Worm (Caenorhabditis elegans) whole organism, late embryonic: ENCODE data around the gene ttm-1.
A peak's percentile ranks its signal among the peaks of the same experiment; 100 is the strongest.

Source experiments
- C08G9.2 ChIP-seq: sonication (generic microtip); optimal IDR thresholded peaks from 2 replicates; lab custom pipeline; 2016; ENCODE audit warnings: mild to moderate bottlenecking, missing genetic modification characterization, moderate library complexity, missing compliant biosample characterization
- C38D4.7 ChIP-seq: fragments of 200-800 bp; sonication (Bioruptor generic); optimal IDR thresholded peaks from 2 replicates; lab custom pipeline; 2018; ENCODE audit warnings: mild to moderate bottlenecking, missing genetic modification characterization, moderate library complexity, missing compliant biosample characterization
- K02D7.2 ChIP-seq: sonication (generic microtip); optimal IDR thresholded peaks from 2 replicates; lab custom pipeline; 2017; ENCODE audit warnings: mild to moderate bottlenecking, missing genetic modification characterization, missing compliant biosample characterization
- K09A11.1 ChIP-seq: sonication (generic microtip); optimal IDR thresholded peaks from 2 replicates; lab custom pipeline; 2017; ENCODE audit warnings: antibody characterized with exemption, mild to moderate bottlenecking, missing genetic modification characterization, missing compliant biosample characterization; ENCODE audit not compliant: insufficient read depth
- ahr-1 ChIP-seq: sonication (generic microtip); optimal IDR thresholded peaks from 2 replicates; lab custom pipeline; 2016; ENCODE audit warnings: missing genetic modification characterization, missing compliant biosample characterization
- ama-1 ChIP-seq: fragments of 150-350 bp; optimal IDR thresholded peaks from 2 replicates; lab custom pipeline; 2014
- ceh-14 ChIP-seq: sonication (generic microtip); optimal IDR thresholded peaks from 2 replicates; lab custom pipeline; 2016; ENCODE audit warnings: missing genotype, missing genetic modification characterization, missing compliant biosample characterization
- ceh-18 ChIP-seq: sonication (generic microtip); optimal IDR thresholded peaks from 2 replicates; lab custom pipeline; 2016; ENCODE audit warnings: missing genetic modification characterization, missing compliant biosample characterization
- ceh-22 ChIP-seq: sonication (generic microtip); optimal IDR thresholded peaks from 2 replicates; lab custom pipeline; 2017; ENCODE audit warnings: missing biosample characterization, missing genetic modification characterization
- ceh-24 ChIP-seq: sonication (generic microtip); optimal IDR thresholded peaks from 2 replicates; lab custom pipeline; 2016; ENCODE audit warnings: mild to moderate bottlenecking, missing genetic modification characterization, missing compliant biosample characterization
- ceh-30 ChIP-seq: fragments of 150-350 bp; optimal IDR thresholded peaks from 2 replicates; lab custom pipeline; 2014; ENCODE audit warnings: missing biosample characterization, missing genetic modification characterization
- ceh-48 ChIP-seq: sonication (generic microtip); optimal IDR thresholded peaks from 2 replicates; lab custom pipeline; 2016; ENCODE audit warnings: missing genetic modification characterization, inconsistent platforms, missing compliant biosample characterization
- ceh-9 ChIP-seq: sonication (generic microtip); optimal IDR thresholded peaks from 2 replicates; lab custom pipeline; 2016; ENCODE audit warnings: mild to moderate bottlenecking, missing genetic modification characterization, inconsistent platforms, missing compliant biosample characterization
- dmd-4 ChIP-seq: sonication (generic microtip); optimal IDR thresholded peaks from 2 replicates; lab custom pipeline; 2016; ENCODE audit warnings: borderline replicate concordance, missing genetic modification characterization, missing compliant biosample characterization
- eyg-1 ChIP-seq: sonication (generic microtip); optimal IDR thresholded peaks from 2 replicates; lab custom pipeline; 2016; ENCODE audit warnings: missing genotype, missing genetic modification characterization, missing compliant biosample characterization
- fkh-10 ChIP-seq: fragments of 150-350 bp; optimal IDR thresholded peaks from 2 replicates; lab custom pipeline; 2014; ENCODE audit warnings: missing biosample characterization, missing genetic modification reagents, missing genetic modification characterization
- gmeb-2 ChIP-seq: sonication (generic microtip); optimal IDR thresholded peaks from 2 replicates; lab custom pipeline; 2016; ENCODE audit warnings: missing genetic modification characterization, inconsistent platforms, missing compliant biosample characterization
- hlh-13 ChIP-seq: fragments of 200-800 bp; sonication (Bioruptor generic); optimal IDR thresholded peaks from 2 replicates; lab custom pipeline; 2018; ENCODE audit warnings: mild to moderate bottlenecking, missing genetic modification characterization, missing compliant biosample characterization
- hlh-15 ChIP-seq: sonication (generic microtip); optimal IDR thresholded peaks from 2 replicates; lab custom pipeline; 2016; ENCODE audit warnings: missing genetic modification characterization, missing compliant biosample characterization
- hlh-30 ChIP-seq: sonication (generic microtip); optimal IDR thresholded peaks from 2 replicates; lab custom pipeline; 2017; ENCODE audit warnings: antibody characterized with exemption, missing genetic modification characterization, missing compliant biosample characterization; ENCODE audit not compliant: insufficient read depth
- hlh-6 ChIP-seq: sonication (generic microtip); optimal IDR thresholded peaks from 2 replicates; lab custom pipeline; 2016; ENCODE audit warnings: missing genotype, missing genetic modification characterization, missing compliant biosample characterization
- lin-11 ChIP-seq: fragments of 200-800 bp; sonication (Bioruptor generic); optimal IDR thresholded peaks from 2 replicates; lab custom pipeline; 2018; ENCODE audit warnings: mild to moderate bottlenecking, missing genetic modification characterization, missing compliant biosample characterization
- madf-2 ChIP-seq: sonication (generic microtip); optimal IDR thresholded peaks from 2 replicates; lab custom pipeline; 2017; ENCODE audit warnings: missing genetic modification characterization, missing compliant biosample characterization
- mec-3 ChIP-seq: sonication (generic microtip); optimal IDR thresholded peaks from 2 replicates; lab custom pipeline; 2016; ENCODE audit warnings: borderline replicate concordance, missing genetic modification characterization, missing compliant biosample characterization
- nhr-232 ChIP-seq: sonication (generic microtip); optimal IDR thresholded peaks from 2 replicates; lab custom pipeline; 2016; ENCODE audit warnings: missing genetic modification characterization, missing compliant biosample characterization
- npax-4 ChIP-seq: sonication (generic microtip); optimal IDR thresholded peaks from 2 replicates; lab custom pipeline; 2016; ENCODE audit warnings: missing genetic modification characterization, missing compliant biosample characterization
- odd-2 ChIP-seq: sonication (generic microtip); optimal IDR thresholded peaks from 2 replicates; lab custom pipeline; 2017; ENCODE audit warnings: antibody characterized with exemption, mild to moderate bottlenecking, missing genetic modification characterization, missing compliant biosample characterization
- pat-9 ChIP-seq: fragments of 200-800 bp; sonication (Bioruptor generic); optimal IDR thresholded peaks from 2 replicates; lab custom pipeline; 2018; ENCODE audit warnings: mild to moderate bottlenecking, missing genetic modification characterization, moderate library complexity, missing compliant biosample characterization
- pax-1 ChIP-seq: fragments of 150-350 bp; optimal IDR thresholded peaks from 2 replicates; lab custom pipeline; 2014; ENCODE audit warnings: missing biosample characterization, missing genetic modification characterization
- pha-2 ChIP-seq: sonication (generic microtip); optimal IDR thresholded peaks from 2 replicates; lab custom pipeline; 2017; ENCODE audit warnings: mild to moderate bottlenecking, missing genetic modification characterization, missing compliant biosample characterization
- pqm-1 ChIP-seq: sonication (generic microtip); optimal IDR thresholded peaks from 2 replicates; lab custom pipeline; 2016; ENCODE audit warnings: missing genetic modification characterization, missing compliant biosample characterization
- pros-1 ChIP-seq: fragments of 150-350 bp; optimal IDR thresholded peaks from 2 replicates; lab custom pipeline; 2014; ENCODE audit warnings: missing biosample characterization, missing genetic modification reagents, missing genetic modification characterization
- rnt-1 ChIP-seq: sonication (generic microtip); optimal IDR thresholded peaks from 2 replicates; lab custom pipeline; 2016; ENCODE audit warnings: missing genetic modification characterization, missing compliant biosample characterization
- sdc-2 ChIP-seq: sonication (generic microtip); optimal IDR thresholded peaks from 2 replicates; lab custom pipeline; 2016; ENCODE audit warnings: missing genotype, missing genetic modification characterization, missing compliant biosample characterization
- sox-2 ChIP-seq: fragments of 200-800 bp; sonication (Bioruptor generic); IDR thresholded peaks from 2 replicates; pipeline ENCODE4 v1.3.6; 2022; ENCODE audit warnings: missing genetic modification reagents, missing genetic modification characterization, missing compliant biosample characterization
- sox-4 ChIP-seq: sonication (generic microtip); optimal IDR thresholded peaks from 2 replicates; lab custom pipeline; 2017; ENCODE audit warnings: mild to moderate bottlenecking, missing genetic modification characterization, inconsistent platforms, missing compliant biosample characterization
- syd-9 ChIP-seq: sonication (generic microtip); optimal IDR thresholded peaks from 2 replicates; lab custom pipeline; 2016; ENCODE audit warnings: mild to moderate bottlenecking, missing genetic modification characterization, moderate library complexity, missing compliant biosample characterization
- ttx-3 ChIP-seq: sonication (generic microtip); optimal IDR thresholded peaks from 2 replicates; lab custom pipeline; 2016; ENCODE audit warnings: missing genetic modification reagents, missing genetic modification characterization, missing compliant biosample characterization
- unc-3 ChIP-seq, 2 experiments: fragments of 200-800 bp in 1 of 2; sonication (Bioruptor generic) in 1 of 2; sonication (generic microtip) in 1 of 2; conservative IDR thresholded peaks in 1 of 2; optimal IDR thresholded peaks in 1 of 2; 2 replicates each; pipeline versions ENCODE4 v1.3.6 to Lab custom; 2016 to 2022; ENCODE audit warnings: missing compliant biosample characterization in 2 of 2, missing genetic modification characterization in 2 of 2, missing genetic modification reagents in 1 of 2
- unc-42 ChIP-seq: sonication (generic microtip); optimal IDR thresholded peaks from 2 replicates; lab custom pipeline; 2016; ENCODE audit warnings: missing genotype, missing genetic modification characterization, missing compliant biosample characterization
- unc-55 ChIP-seq: sonication (generic microtip); optimal IDR thresholded peaks from 2 replicates; lab custom pipeline; 2017; ENCODE audit warnings: missing biosample characterization, missing genetic modification reagents, missing genetic modification characterization
- unc-86 ChIP-seq: sonication (generic microtip); optimal IDR thresholded peaks from 2 replicates; lab custom pipeline; 2016; ENCODE audit warnings: missing genetic modification characterization, missing compliant biosample characterization
- ztf-16 ChIP-seq: sonication (generic microtip); optimal IDR thresholded peaks from 2 replicates; lab custom pipeline; 2017; ENCODE audit warnings: missing genetic modification characterization, missing compliant biosample characterization

ttm-1 gene

DNA sequence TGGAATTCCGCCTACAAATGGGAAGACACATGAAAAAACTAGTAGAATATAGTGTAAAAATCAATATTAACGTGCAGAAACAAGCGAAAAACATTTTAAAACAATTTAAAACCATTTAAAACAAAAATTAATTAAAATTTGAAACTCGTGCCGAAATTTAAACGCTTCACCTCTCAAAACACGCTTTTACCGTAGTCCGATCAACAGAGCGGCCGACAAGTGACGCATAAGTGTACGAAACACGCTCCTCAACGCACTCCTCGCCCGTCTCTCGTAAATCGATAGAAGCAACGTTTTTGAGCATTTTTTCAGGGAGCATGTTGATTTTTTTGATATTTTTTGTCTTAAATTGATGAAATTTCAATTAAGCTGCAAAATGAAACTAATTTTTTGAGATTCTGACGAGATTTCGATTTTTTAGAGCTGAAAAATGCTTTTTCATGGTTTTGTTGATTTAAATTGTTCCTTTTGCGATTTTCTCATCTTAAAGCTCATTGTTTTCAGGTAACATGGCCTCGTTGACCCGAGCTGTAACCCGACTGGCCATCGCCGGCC is 61.7 kb downstream of the ttm-1 start, which contains the start of gene cox-5A (continued):
- peak; percentile 41 for TF ChIP-seq pat-9 (tag; lab: Kevin White, UChicago)
- peak; percentile 36 for TF ChIP-seq gmeb-2
- no peak for TF ChIP-seq unc-3 (GFP tag; conservative IDR thresholded peaks at IDR 0.05; lab: Robert Waterston, UW)
- TF ChIP-seq unc-3 (tag; optimal IDR thresholded peaks at IDR 0.05; lab: Kevin White, UChicago): peak; percentile 24
- peak; percentile 11 for TF ChIP-seq pros-1 (tag; lab: Kevin White, UChicago)
- TF ChIP-seq ceh-22 (tag; lab: Kevin White, UChicago): peak; percentile 38
- TF ChIP-seq pax-1 (tag; lab: Kevin White, UChicago): peak; percentile 81
- peak; percentile 86 for TF ChIP-seq ceh-30 (tag; lab: Kevin White, UChicago)
- TF ChIP-seq sox-2 (GFP tag; lab: Robert Waterston, UW): peak; percentile 96
- TF ChIP-seq K02D7.2 (tag; lab: Kevin White, UChicago): peak; percentile 91
- TF ChIP-seq mec-3 (tag; lab: Kevin White, UChicago): no peak
- no peak for TF ChIP-seq ceh-9 (tag; lab: Kevin White, UChicago)
- peak; percentile 52 for TF ChIP-seq madf-2 (tag; lab: Kevin White, UChicago)
- TF ChIP-seq unc-86 (tag; lab: Kevin White, UChicago): peak; percentile 70
- no peak for TF ChIP-seq sox-4 (tag; lab: Kevin White, UChicago)
- TF ChIP-seq hlh-15 (tag; lab: Kevin White, UChicago): peak; percentile 20
- TF ChIP-seq pqm-1: peak; percentile 59
- peak; percentile 50 for TF ChIP-seq K09A11.1 (tag; lab: Kevin White, UChicago)
- peak; percentile 32 for TF ChIP-seq syd-9
- no peak for TF ChIP-seq C38D4.7 (GFP tag; lab: Kevin White, UChicago)
- no peak for TF ChIP-seq dmd-4 (tag; lab: Kevin White, UChicago)
- TF ChIP-seq npax-4 (tag; lab: Kevin White, UChicago): peak; percentile 28
- no peak for TF ChIP-seq hlh-13 (GFP tag; lab: Kevin White, UChicago)
- TF ChIP-seq rnt-1 (tag; lab: Kevin White, UChicago): peak; percentile 87
- peak; percentile 56 for TF ChIP-seq pha-2 (tag; lab: Kevin White, UChicago)
- TF ChIP-seq ceh-24 (tag; lab: Kevin White, UChicago): no peak
- peak; percentile 78 for TF ChIP-seq unc-55
- peak; percentile 88 for TF ChIP-seq ztf-16 (tag; lab: Kevin White, UChicago)
- TF ChIP-seq sdc-2: peak; percentile 21
- TF ChIP-seq hlh-6 (tag; lab: Kevin White, UChicago): peak; percentile 58
- TF ChIP-seq ceh-18: peak; percentile 94
- peak; percentile 82 for TF ChIP-seq hlh-30 (tag; lab: Kevin White, UChicago)
- peak; percentile 51 for TF ChIP-seq ttx-3 (tag; lab: Kevin White, UChicago)
- no peak for TF ChIP-seq odd-2 (tag; lab: Kevin White, UChicago)
- TF ChIP-seq ahr-1 (tag; lab: Kevin White, UChicago): peak; percentile 31
- TF ChIP-seq lin-11: peak; percentile 24
- no peak for TF ChIP-seq eyg-1 (tag; lab: Kevin White, UChicago)
- TF ChIP-seq fkh-10 (GFP tag; lab: Kevin White, UChicago): peak; percentile 31
- peak; percentile 43 for TF ChIP-seq C08G9.2 (tag; lab: Kevin White, UChicago)
- no peak for TF ChIP-seq nhr-232 (tag; lab: Kevin White, UChicago)
- TF ChIP-seq ceh-14 (tag; lab: Kevin White, UChicago): peak; percentile 92
- TF ChIP-seq ama-1 (lab: Kevin White, UChicago): no peak
- peak; percentile 98 for TF ChIP-seq unc-42 (tag; lab: Kevin White, UChicago)
- TF ChIP-seq ceh-48: peak; percentile 86
